Fruit fly (Drosophila melanogaster) whole organism, embryonic: ENCODE data around the gene CG32354.

ENCODE experiments used
- Adf1 ChIP-seq: fragments of 200-800 bp; sonication (Bioruptor generic); IDR thresholded peaks from 2 replicates; pipeline ENCODE4 v1.3.6; 2022; ENCODE audit warnings: missing biosample characterization, missing genetic modification characterization
- Atf3 ChIP-seq: fragments of 200-800 bp; sonication (Bioruptor generic); optimal IDR thresholded peaks from 3 replicates; lab custom pipeline; 2016; ENCODE audit warnings: missing biosample characterization, missing genetic modification characterization
- CG10543 ChIP-seq: fragments of 200-800 bp; sonication (Bioruptor generic); optimal IDR thresholded peaks from 3 replicates; lab custom pipeline; 2017; ENCODE audit warnings: missing biosample characterization, mild to moderate bottlenecking, missing genetic modification characterization, moderate library complexity
- CG11247 ChIP-seq: fragments of 200-800 bp; sonication (Bioruptor generic); IDR thresholded peaks from 2 replicates; pipeline ENCODE4 v1.3.6; 2022; ENCODE audit warnings: missing biosample characterization, missing genetic modification characterization
- CG12391 ChIP-seq: fragments of 200-800 bp; sonication (Bioruptor generic); optimal IDR thresholded peaks from 3 replicates; lab custom pipeline; 2018; ENCODE audit warnings: missing biosample characterization, mild to moderate bottlenecking, missing genetic modification characterization, moderate library complexity
- CG12942 ChIP-seq: fragments of 200-800 bp; sonication (Bioruptor generic); optimal IDR thresholded peaks from 3 replicates; lab custom pipeline; 2016; ENCODE audit warnings: missing biosample characterization, missing genetic modification characterization
- CG14965 ChIP-seq: fragments of 200-800 bp; sonication (Bioruptor generic); optimal IDR thresholded peaks from 2 replicates; lab custom pipeline; 2016; ENCODE audit warnings: missing biosample characterization, missing genetic modification characterization, borderline replicate concordance
- CG16813 ChIP-seq: fragments of 200-800 bp; sonication (Bioruptor generic); IDR thresholded peaks from 3 replicates; pipeline ENCODE4 v1.3.6; 2022; ENCODE audit warnings: missing biosample characterization, missing genetic modification characterization; ENCODE audit not compliant: partially characterized antibody
- CG2889 ChIP-seq: fragments of 200-800 bp; sonication (Bioruptor generic); IDR thresholded peaks from 3 replicates; pipeline ENCODE4 v1.3.6; 2022; ENCODE audit warnings: missing biosample characterization, missing genetic modification characterization
- CG30431 ChIP-seq: fragments of 200-800 bp; sonication (Bioruptor generic); optimal IDR thresholded peaks from 2 replicates; lab custom pipeline; 2017; ENCODE audit warnings: missing biosample characterization, missing genetic modification characterization
- CG31388 ChIP-seq: fragments of 200-800 bp; sonication (Bioruptor generic); optimal IDR thresholded peaks from 2 replicates; lab custom pipeline; 2016; ENCODE audit warnings: missing biosample characterization, missing genetic modification characterization
- CG34224 ChIP-seq: fragments of 200-800 bp; sonication (Bioruptor generic); IDR thresholded peaks from 3 replicates; pipeline ENCODE4 v1.3.6; 2022; ENCODE audit warnings: missing biosample characterization, missing genetic modification characterization; ENCODE audit not compliant: partially characterized antibody
- CG4360 ChIP-seq: fragments of 200-800 bp; sonication (Bioruptor generic); IDR thresholded peaks from 2 replicates; pipeline ENCODE4 v1.3.6; 2022; ENCODE audit warnings: missing biosample characterization, missing genetic modification characterization
- CG4854 ChIP-seq: fragments of 200-800 bp; sonication (Bioruptor generic); optimal IDR thresholded peaks from 2 replicates; lab custom pipeline; 2016; ENCODE audit warnings: missing biosample characterization, missing genetic modification characterization, inconsistent platforms
- CG5180 ChIP-seq: fragments of 200-800 bp; sonication (Bioruptor generic); optimal IDR thresholded peaks from 3 replicates; lab custom pipeline; 2017; ENCODE audit warnings: missing biosample characterization, missing genetic modification characterization, mild to moderate bottlenecking, moderate library complexity, missing genetic modification reagents
- CG7556 ChIP-seq: fragments of 200-800 bp; sonication (Bioruptor generic); optimal IDR thresholded peaks from 2 replicates; lab custom pipeline; 2017; ENCODE audit warnings: missing biosample characterization, mild to moderate bottlenecking, missing genetic modification characterization
- CG8281 ChIP-seq: fragments of 200-800 bp; sonication (Bioruptor generic); optimal IDR thresholded peaks from 2 replicates; lab custom pipeline; 2018; ENCODE audit warnings: missing biosample characterization, mild to moderate bottlenecking, missing genetic modification characterization, moderate library complexity
- CG8359 ChIP-seq: fragments of 200-800 bp; sonication (Bioruptor generic); optimal IDR thresholded peaks from 2 replicates; lab custom pipeline; 2017; ENCODE audit warnings: missing biosample characterization, mild to moderate bottlenecking, missing genetic modification characterization, borderline replicate concordance
- CG9797 ChIP-seq: fragments of 200-800 bp; sonication (Bioruptor generic); optimal IDR thresholded peaks from 3 replicates; lab custom pipeline; 2018; ENCODE audit warnings: missing biosample characterization, mild to moderate bottlenecking, missing genetic modification characterization
- CoRest ChIP-seq: fragments of 200-800 bp; sonication (Bioruptor generic); optimal IDR thresholded peaks from 3 replicates; lab custom pipeline; 2018; ENCODE audit warnings: missing biosample characterization, mild to moderate bottlenecking, missing genetic modification characterization, moderate library complexity
- Dek ChIP-seq: fragments of 200-800 bp; sonication (Bioruptor generic); optimal IDR thresholded peaks from 3 replicates; lab custom pipeline; 2019; ENCODE audit warnings: missing biosample characterization, mild to moderate bottlenecking, missing genetic modification characterization, moderate library complexity
- Dfd ChIP-seq, 2 experiments: fragments of >200 bp; optimal IDR thresholded peaks; 2 replicates each; lab custom pipeline; 2017; ENCODE audit warnings: missing biosample characterization in 2 of 2, missing genetic modification characterization in 2 of 2
- Drgx ChIP-seq: fragments of 200-800 bp; sonication (Bioruptor generic); IDR thresholded peaks from 2 replicates; pipeline ENCODE4 v1.3.6; 2022; ENCODE audit warnings: missing biosample characterization, missing genetic modification characterization
- Eip74EF ChIP-seq, 2 experiments: fragments of 200-800 bp in 1 of 2; fragments of >200 bp in 1 of 2; sonication (Bioruptor generic) in 1 of 2; optimal IDR thresholded peaks; 2 replicates each; lab custom pipeline; 2017 to 2019; ENCODE audit warnings: missing biosample characterization in 2 of 2, missing genetic modification characterization in 2 of 2, mild to moderate bottlenecking in 1 of 2, moderate library complexity in 1 of 2
- Gug ChIP-seq: fragments of 200-800 bp; sonication (Bioruptor generic); IDR thresholded peaks from 4 replicates; pipeline ENCODE4 v1.3.6; 2022; ENCODE audit warnings: missing biosample characterization, missing genetic modification characterization
- Pdp1 ChIP-seq, 2 experiments: fragments of 200-800 bp; sonication (Bioruptor generic); optimal IDR thresholded peaks; 3 replicates each; lab custom pipeline; 2016; ENCODE audit warnings: missing biosample characterization in 2 of 2, missing genetic modification characterization in 2 of 2, mild to moderate bottlenecking in 1 of 2, moderate library complexity in 1 of 2
- Rx ChIP-seq: fragments of 200-800 bp; sonication (Bioruptor generic); IDR thresholded peaks from 2 replicates; pipeline ENCODE4 v1.3.6; 2022; ENCODE audit warnings: missing biosample characterization, missing genetic modification characterization
- Six4 ChIP-seq: fragments of 200-800 bp; sonication (Bioruptor generic); optimal IDR thresholded peaks from 2 replicates; lab custom pipeline; 2016; ENCODE audit warnings: missing biosample characterization, missing genetic modification characterization
- Vsx1 ChIP-seq: fragments of 200-800 bp; sonication (Bioruptor generic); optimal IDR thresholded peaks from 2 replicates; lab custom pipeline; 2017; ENCODE audit warnings: missing biosample characterization, mild to moderate bottlenecking, missing genetic modification characterization, missing genetic modification reagents
- aop ChIP-seq: fragments of 200-800 bp; sonication (Bioruptor generic); IDR thresholded peaks from 2 replicates; pipeline ENCODE4 v1.3.6; 2022; ENCODE audit warnings: missing biosample characterization, missing genetic modification characterization
- bowl ChIP-seq: fragments of 200-800 bp; sonication (Bioruptor generic); IDR thresholded peaks from 2 replicates; pipeline ENCODE4 v1.3.6; 2022; ENCODE audit warnings: missing biosample characterization, missing genetic modification characterization
- cg ChIP-seq: fragments of 200-800 bp; sonication (Bioruptor generic); optimal IDR thresholded peaks from 3 replicates; lab custom pipeline; 2019; ENCODE audit warnings: missing biosample characterization, mild to moderate bottlenecking, missing genetic modification characterization, moderate library complexity
- exex ChIP-seq: fragments of 200-800 bp; sonication (Bioruptor generic); optimal IDR thresholded peaks from 4 replicates; lab custom pipeline; 2018; ENCODE audit warnings: missing biosample characterization, mild to moderate bottlenecking, missing genetic modification characterization, moderate library complexity
- fd102C ChIP-seq: fragments of 200-800 bp; sonication (Bioruptor generic); optimal IDR thresholded peaks from 2 replicates; lab custom pipeline; 2018; ENCODE audit warnings: missing biosample characterization, mild to moderate bottlenecking, missing genetic modification characterization, moderate library complexity
- fd64A ChIP-seq: fragments of 200-800 bp; sonication (Bioruptor generic); optimal IDR thresholded peaks from 3 replicates; lab custom pipeline; 2018; ENCODE audit warnings: missing biosample characterization, mild to moderate bottlenecking, missing genetic modification characterization
- jumu ChIP-seq: fragments of 200-800 bp; sonication (Bioruptor generic); optimal IDR thresholded peaks from 3 replicates; lab custom pipeline; 2016; ENCODE audit warnings: missing biosample characterization, missing genetic modification characterization
- lov ChIP-seq, 2 experiments: fragments of 200-800 bp in 1 of 2; fragments of >200 bp in 1 of 2; sonication (Bioruptor generic) in 1 of 2; IDR thresholded peaks in 1 of 2; optimal IDR thresholded peaks in 1 of 2; 2 replicates in 1 of 2; 3 replicates in 1 of 2; pipeline versions ENCODE4 v1.3.6 to Lab custom; 2017 to 2022; ENCODE audit warnings: missing biosample characterization in 1 of 2, missing genetic modification characterization in 1 of 2
- nom ChIP-seq: fragments of 200-800 bp; sonication (Bioruptor generic); optimal IDR thresholded peaks from 2 replicates; lab custom pipeline; 2017; ENCODE audit warnings: missing biosample characterization, missing genetic modification characterization, mild to moderate bottlenecking, moderate library complexity, missing genetic modification reagents
- oc ChIP-seq: fragments of 200-800 bp; sonication (Bioruptor generic); optimal IDR thresholded peaks from 2 replicates; lab custom pipeline; 2018; ENCODE audit warnings: missing biosample characterization, mild to moderate bottlenecking, missing genetic modification characterization, moderate library complexity
- odd ChIP-seq: fragments of 200-800 bp; sonication (Bioruptor generic); optimal IDR thresholded peaks from 2 replicates; lab custom pipeline; 2017; ENCODE audit warnings: missing biosample characterization, mild to moderate bottlenecking, missing genetic modification characterization
- phol ChIP-seq: fragments of 200-800 bp; sonication (Bioruptor generic); optimal IDR thresholded peaks from 3 replicates; lab custom pipeline; 2018; ENCODE audit warnings: missing biosample characterization, mild to moderate bottlenecking, missing genetic modification characterization, moderate library complexity
- slbo ChIP-seq: fragments of 200-800 bp; sonication (Bioruptor generic); IDR thresholded peaks from 2 replicates; pipeline ENCODE4 v1.3.6; 2022; ENCODE audit warnings: missing biosample characterization, missing genetic modification characterization
- sqz ChIP-seq: fragments of 200-800 bp; sonication (Bioruptor generic); optimal IDR thresholded peaks from 3 replicates; lab custom pipeline; 2018; ENCODE audit warnings: missing biosample characterization, mild to moderate bottlenecking, missing genetic modification characterization
- ssp ChIP-seq: fragments of 200-800 bp; sonication (Bioruptor generic); IDR thresholded peaks from 2 replicates; pipeline ENCODE4 v1.3.6; 2022; ENCODE audit warnings: missing biosample characterization, missing genetic modification characterization
- sug ChIP-seq: fragments of 200-800 bp; optimal IDR thresholded peaks from 2 replicates; lab custom pipeline; 2019; ENCODE audit warnings: missing biosample characterization, mild to moderate bottlenecking, missing genetic modification characterization, moderate library complexity
- tup ChIP-seq: fragments of 200-800 bp; sonication (Bioruptor generic); optimal IDR thresholded peaks from 2 replicates; lab custom pipeline; 2016; ENCODE audit warnings: missing biosample characterization, mild to moderate bottlenecking, missing genetic modification characterization, moderate library complexity

CG32354 gene

DNA sequence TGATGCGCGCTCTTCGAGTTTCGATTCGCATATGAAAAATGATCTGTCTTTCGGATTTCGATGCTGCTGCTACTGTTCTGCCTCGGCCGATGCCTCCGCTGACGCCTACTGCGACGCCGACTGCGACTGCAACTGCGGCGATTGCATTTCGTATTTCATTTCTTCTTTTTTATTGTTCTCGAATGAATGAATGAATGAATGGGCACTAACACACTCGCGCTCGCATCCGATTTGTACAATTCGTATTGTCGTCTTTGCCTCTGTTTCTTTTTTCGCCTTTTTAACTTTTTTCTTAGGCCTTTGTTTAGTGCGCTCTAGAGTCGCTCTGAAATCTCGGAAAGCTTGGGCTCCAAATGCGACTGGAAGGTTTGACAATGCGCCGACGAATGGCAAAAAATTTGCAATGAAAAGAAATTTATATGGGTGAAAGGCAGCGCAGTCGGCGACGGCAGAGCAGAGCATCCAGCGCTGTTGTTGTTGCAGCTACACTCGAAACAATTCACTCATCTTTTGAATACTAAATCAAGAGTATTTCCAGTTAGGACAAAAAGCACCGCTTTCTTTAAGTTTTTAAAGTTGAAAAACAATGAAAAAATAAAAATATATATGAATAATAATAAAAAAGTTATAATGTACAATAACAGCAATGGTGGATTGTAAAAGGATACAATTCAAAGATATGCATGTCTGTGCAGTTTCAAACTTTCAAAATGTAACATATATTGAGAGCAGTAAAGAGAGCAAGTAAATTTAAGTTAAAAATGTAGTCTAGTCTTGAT is at the start of gene CG32354:
TSS of gene CG32354 (minus strand) at position 398 of the 779 bp plus-strand sequence.
- TF ChIP-seq Drgx (GFP tag; lab: Robert Waterston, UW) = 0 out of 2 replicates have a peak, but pooled peaks have one; percentile 6
- no peak for TF ChIP-seq CG10543 (GFP tag; lab: Kevin White, UChicago)
- peak; percentile 53 for TF ChIP-seq CG8281 (tag; lab: Kevin White, UChicago)
- no peak for TF ChIP-seq bowl (GFP tag; lab: Robert Waterston, UW)
- TF ChIP-seq CoRest (tag; lab: Kevin White, UChicago) = no peak
- TF ChIP-seq CG31388 = no peak
- no peak for TF ChIP-seq fd102C (GFP tag; lab: Kevin White, UChicago)
- no peak for TF ChIP-seq ssp (GFP tag; lab: Robert Waterston, UW)
- TF ChIP-seq sug (tag; lab: Kevin White, UChicago) = no peak
- peak; percentile 58 for TF ChIP-seq CG4360
- no peak for TF ChIP-seq CG12942 (GFP tag; lab: Kevin White, UChicago)
- no peak for TF ChIP-seq Six4 (GFP tag; lab: Kevin White, UChicago)
- no peak for TF ChIP-seq CG30431
- no peak for TF ChIP-seq exex (tag; lab: Kevin White, UChicago)
- no peak for TF ChIP-seq CG14965 (GFP tag; lab: Kevin White, UChicago)
- peak; percentile 15 for TF ChIP-seq cg (GFP tag; lab: Kevin White, UChicago)
- no peak for TF ChIP-seq lov (optimal IDR thresholded peaks at IDR 0.05; lab: Kevin White, UChicago)
- TF ChIP-seq lov (GFP tag; IDR thresholded peaks at IDR 0.05; lab: Robert Waterston, UW) = no peak
- no peak for TF ChIP-seq jumu (GFP tag; lab: Kevin White, UChicago)
- peak; percentile 15 for TF ChIP-seq phol
- TF ChIP-seq CG11247 (GFP tag; lab: Robert Waterston, UW) = no peak
- peak; percentile 53 for TF ChIP-seq nom (GFP tag; lab: Kevin White, UChicago)
- TF ChIP-seq Gug (GFP tag; lab: Robert Waterston, UW) = peak; percentile 19; the same call in 2 of the 4 replicates
- TF ChIP-seq CG16813 (GFP tag; lab: Robert Waterston, UW) = no peak
- no peak for TF ChIP-seq slbo (GFP tag; lab: Robert Waterston, UW)
- TF ChIP-seq odd = no peak
- TF ChIP-seq CG8359 (GFP tag; lab: Kevin White, UChicago) = no peak
- peak; percentile 59 for TF ChIP-seq Adf1 (GFP tag; lab: Robert Waterston, UW)
- TF ChIP-seq CG5180 = no peak
- no peak for TF ChIP-seq CG7556 (GFP tag; lab: Kevin White, UChicago)
- TF ChIP-seq, all 482 proteins: peak for 8

DNA sequence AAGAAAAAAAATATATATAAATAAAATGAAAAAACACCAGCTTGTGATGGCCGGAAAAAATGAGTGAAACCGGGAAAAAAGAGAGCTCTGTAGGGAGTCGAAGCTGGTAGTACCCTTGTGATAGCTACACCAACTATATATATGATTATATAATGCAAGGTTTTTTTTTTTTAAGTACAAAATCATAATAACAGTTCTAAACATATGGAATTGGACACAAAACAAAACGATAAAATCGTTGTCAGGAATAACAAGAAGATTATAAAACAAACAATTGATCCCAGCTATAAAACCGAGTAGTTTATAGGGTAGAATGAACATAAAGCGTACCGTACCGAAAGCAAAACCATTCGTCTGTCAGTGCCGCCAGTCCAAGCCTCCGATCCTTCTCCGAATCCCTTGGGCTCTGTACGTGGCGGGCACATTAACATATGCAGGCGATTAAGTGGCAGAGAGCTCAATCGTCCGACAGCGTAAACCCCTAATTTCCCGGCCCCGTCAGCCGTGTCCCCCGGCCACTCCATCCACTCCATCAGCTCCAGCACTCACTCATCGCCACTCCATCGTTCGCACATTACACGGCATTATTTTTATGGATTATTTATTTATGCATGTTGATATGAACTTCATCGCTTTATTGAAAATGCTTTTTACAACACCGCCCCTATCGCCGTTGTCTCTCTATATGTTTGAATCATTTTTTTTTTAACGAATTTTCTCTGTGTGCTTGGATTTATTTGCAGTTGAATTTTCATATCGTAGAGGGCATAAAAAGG is 39.4 kb upstream of the CG32354 start:
- TF ChIP-seq Dek (tag; lab: Kevin White, UChicago) (peak; percentile 3), aop (GFP tag; lab: Robert Waterston, UW) (no peak), CG12391 (tag; lab: Kevin White, UChicago) (peak; percentile 8), CG9797 (no peak), Pdp1 (GFP tag; optimal IDR thresholded peaks at IDR 0.05; lab: Kevin White, UChicago) (peak in 1 of 2 experiments; percentile 72), fd64A (GFP tag; lab: Kevin White, UChicago) (no peak), CG34224 (GFP tag; lab: Robert Waterston, UW) (no peak), odd (no peak), CG2889 (GFP tag; lab: Robert Waterston, UW) (no peak), CoRest (tag; lab: Kevin White, UChicago) (no peak), CG4854 (GFP tag; lab: Kevin White, UChicago) (no peak), sqz (GFP tag; lab: Kevin White, UChicago) (peak; percentile 8), Eip74EF (GFP tag; optimal IDR thresholded peaks at IDR 0.05; lab: Kevin White, UChicago) (no peak), Dfd (GFP tag; optimal IDR thresholded peaks at IDR 0.05; lab: Kevin White, UChicago) (no peak), oc (peak; percentile 88), tup (GFP tag; lab: Kevin White, UChicago) (no peak), slbo (GFP tag; lab: Robert Waterston, UW) (no peak), Atf3 (GFP tag; lab: Kevin White, UChicago) (no peak), Rx (GFP tag; lab: Robert Waterston, UW) (no peak), Vsx1 (GFP tag; lab: Kevin White, UChicago) (no peak)
